Worm (Caenorhabditis elegans) whole organism, young adult: ENCODE data around the gene rha-2.

ENCODE experiments used
- Y53F4B.3 ChIP-seq: fragments of 200-800 bp; sonication (Bioruptor generic); IDR thresholded peaks from 2 replicates; pipeline ENCODE4 v1.3.6; 2022; ENCODE audit warnings: missing genetic modification reagents, missing genetic modification characterization, missing compliant biosample characterization
- athp-1 ChIP-seq: sonication (generic microtip); optimal IDR thresholded peaks from 2 replicates; lab custom pipeline; 2017; ENCODE audit warnings: mild to moderate bottlenecking, missing genetic modification characterization, missing compliant biosample characterization
- ceh-40 ChIP-seq: fragments of 200-800 bp; sonication (Bioruptor generic); IDR thresholded peaks from 2 replicates; pipeline ENCODE4 v1.3.6; 2022; ENCODE audit warnings: missing genetic modification characterization, missing compliant biosample characterization
- ceh-58 ChIP-seq: fragments of 200-800 bp; sonication (Bioruptor generic); IDR thresholded peaks from 2 replicates; pipeline ENCODE4 v1.3.6; 2022; ENCODE audit warnings: missing genetic modification characterization, missing compliant biosample characterization
- gei-17 ChIP-seq: fragments of 200-800 bp; sonication (Bioruptor generic); optimal IDR thresholded peaks from 2 replicates; lab custom pipeline; 2018; ENCODE audit warnings: mild to moderate bottlenecking, missing genetic modification characterization, missing compliant biosample characterization
- lin-54 ChIP-seq: fragments of 200-800 bp; sonication (Bioruptor generic); optimal IDR thresholded peaks from 2 replicates; lab custom pipeline; 2018; ENCODE audit warnings: mild to moderate bottlenecking, missing genetic modification characterization, missing compliant biosample characterization
- madf-10 ChIP-seq: sonication (generic microtip); optimal IDR thresholded peaks from 2 replicates; lab custom pipeline; 2016; ENCODE audit warnings: mild to moderate bottlenecking, missing genetic modification characterization, missing compliant biosample characterization
- madf-8 ChIP-seq: fragments of 200-800 bp; sonication (Bioruptor generic); conservative IDR thresholded peaks from 2 replicates; pipeline ENCODE4 v1.3.6; 2022; ENCODE audit warnings: missing genetic modification reagents, missing genetic modification characterization, missing compliant biosample characterization
- mcd-1 ChIP-seq: fragments of 200-800 bp; sonication (Bioruptor generic); IDR thresholded peaks from 2 replicates; pipeline ENCODE4 v1.3.6; 2022; ENCODE audit warnings: missing genetic modification reagents, missing genetic modification characterization, missing compliant biosample characterization
- nhr-90 ChIP-seq: sonication (generic microtip); optimal IDR thresholded peaks from 2 replicates; lab custom pipeline; 2016; ENCODE audit warnings: missing genotype, mild to moderate bottlenecking, missing genetic modification characterization, missing compliant biosample characterization
- pha-4 ChIP-seq: fragments of 150-350 bp; sonication (generic microtip); optimal IDR thresholded peaks from 2 replicates; lab custom pipeline; 2014; ENCODE audit warnings: missing biosample characterization, missing genetic modification reagents, missing genetic modification characterization
- ztf-25 ChIP-seq: fragments of 200-800 bp; sonication (Bioruptor generic); IDR thresholded peaks from 2 replicates; pipeline ENCODE4 v1.3.6; 2022; ENCODE audit warnings: missing genetic modification reagents, missing genetic modification characterization, missing compliant biosample characterization

DNA sequence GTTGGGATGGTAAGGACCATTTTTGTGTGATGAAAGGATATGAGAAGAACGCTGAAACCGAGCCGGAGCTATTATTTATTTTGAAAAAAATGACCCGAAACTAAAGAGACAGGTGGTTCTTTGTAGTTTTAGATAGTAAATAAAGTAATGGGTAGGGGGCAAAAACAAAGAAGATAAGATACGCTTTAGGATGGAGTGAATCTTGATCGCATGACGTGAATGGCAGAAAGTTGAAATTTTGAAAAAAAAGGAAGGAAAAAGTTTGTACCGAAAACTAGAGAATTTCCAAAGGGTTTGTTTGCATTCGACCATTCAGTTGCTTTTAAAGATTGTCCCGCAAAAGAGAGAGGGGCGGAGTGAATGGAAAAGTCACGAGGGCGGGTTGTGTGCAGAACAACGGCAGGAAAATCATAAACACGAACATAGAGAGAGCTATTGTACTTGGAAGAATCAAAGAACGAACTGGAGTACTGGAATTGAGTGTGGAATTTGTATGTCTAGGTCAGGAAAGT lies 39.6 kb upstream of the rha-2 start, which contains the start of gene F22B7.9:
- TF ChIP-seq ceh-40 (GFP tag; lab: Robert Waterston, UW) (no peak), mcd-1 (GFP tag; lab: Robert Waterston, UW) (no peak), pha-4 (tag; lab: Kevin White, UChicago) (no peak), ceh-58 (GFP tag; lab: Robert Waterston, UW) (no peak), madf-8 (GFP tag; lab: Robert Waterston, UW) (no peak), Y53F4B.3 (no peak), ztf-25 (no peak), madf-10 (tag; lab: Kevin White, UChicago) (no peak), athp-1 (no peak), nhr-90 (no peak), lin-54 (GFP tag; lab: Kevin White, UChicago) (no peak), gei-17 (GFP tag; lab: Kevin White, UChicago) (no peak)
